Fruit fly (Drosophila melanogaster) whole organism, embryonic: ENCODE data around the gene Vajk1.

ENCODE experiments used
- Atf6 ChIP-seq: fragments of 200-800 bp; sonication (Bioruptor generic); IDR thresholded peaks from 2 replicates; pipeline ENCODE4 v1.3.6; 2022; ENCODE audit warnings: missing biosample characterization, missing genetic modification characterization
- CG10543 ChIP-seq: fragments of 200-800 bp; sonication (Bioruptor generic); optimal IDR thresholded peaks from 3 replicates; lab custom pipeline; 2017; ENCODE audit warnings: missing biosample characterization, mild to moderate bottlenecking, missing genetic modification characterization, moderate library complexity
- CG12659 ChIP-seq: fragments of 200-800 bp; sonication (Bioruptor generic); optimal IDR thresholded peaks from 3 replicates; lab custom pipeline; 2017; ENCODE audit warnings: mild to moderate bottlenecking, missing biosample characterization, missing genetic modification reagents, missing genetic modification characterization
- CG13287 ChIP-seq: fragments of 200-800 bp; sonication (Bioruptor generic); IDR thresholded peaks from 2 replicates; pipeline ENCODE4 v1.3.6; 2022; ENCODE audit warnings: missing biosample characterization, missing genetic modification characterization; ENCODE audit not compliant: partially characterized antibody
- CG13296 ChIP-seq: fragments of 200-800 bp; sonication (Bioruptor generic); optimal IDR thresholded peaks from 3 replicates; lab custom pipeline; 2018; ENCODE audit warnings: missing biosample characterization, mild to moderate bottlenecking, missing genetic modification characterization
- CG17385 ChIP-seq: fragments of 200-800 bp; sonication (Bioruptor generic); optimal IDR thresholded peaks from 3 replicates; lab custom pipeline; 2018; ENCODE audit warnings: missing biosample characterization, mild to moderate bottlenecking, missing genetic modification characterization
- CG2678 ChIP-seq: fragments of 200-800 bp; sonication (Bioruptor generic); optimal IDR thresholded peaks from 3 replicates; lab custom pipeline; 2019; ENCODE audit warnings: missing biosample characterization, mild to moderate bottlenecking, missing genetic modification characterization, moderate library complexity
- CG3838 ChIP-seq: fragments of 200-800 bp; sonication (Bioruptor generic); optimal IDR thresholded peaks from 3 replicates; lab custom pipeline; 2016; ENCODE audit warnings: missing biosample characterization, missing genetic modification characterization
- CG4328 ChIP-seq: fragments of 200-800 bp; sonication (Bioruptor generic); optimal IDR thresholded peaks from 3 replicates; lab custom pipeline; 2017; ENCODE audit warnings: missing biosample characterization, missing genetic modification reagents, missing genetic modification characterization
- CG6813 ChIP-seq: fragments of 200-800 bp; sonication (Bioruptor generic); optimal IDR thresholded peaks from 2 replicates; lab custom pipeline; 2017; ENCODE audit warnings: missing biosample characterization, missing genetic modification characterization, mild to moderate bottlenecking, moderate library complexity, missing genetic modification reagents
- CG7987 ChIP-seq: fragments of 200-800 bp; sonication (Bioruptor generic); optimal IDR thresholded peaks from 2 replicates; lab custom pipeline; 2018; ENCODE audit warnings: missing biosample characterization, mild to moderate bottlenecking, missing genetic modification characterization, moderate library complexity
- CoRest ChIP-seq: fragments of 200-800 bp; sonication (Bioruptor generic); optimal IDR thresholded peaks from 3 replicates; lab custom pipeline; 2018; ENCODE audit warnings: missing biosample characterization, mild to moderate bottlenecking, missing genetic modification characterization, moderate library complexity
- Ets65A ChIP-seq: fragments of 200-800 bp; sonication (Bioruptor generic); peaks from one replicate; lab custom pipeline; 2016; ENCODE audit warnings: missing biosample characterization, missing genetic modification characterization
- Fer3 ChIP-seq: fragments of 200-800 bp; sonication (Bioruptor generic); optimal IDR thresholded peaks from 2 replicates; lab custom pipeline; 2018; ENCODE audit warnings: missing biosample characterization, mild to moderate bottlenecking, missing genetic modification characterization, moderate library complexity
- GATAe ChIP-seq: fragments of 200-800 bp; sonication (Bioruptor generic); conservative IDR thresholded peaks from 2 replicates; pipeline ENCODE4 v1.3.6; 2022; ENCODE audit warnings: missing biosample characterization, missing genetic modification characterization
- HLH3B ChIP-seq: fragments of 200-800 bp; sonication (Bioruptor generic); IDR thresholded peaks from 2 replicates; pipeline ENCODE4 v1.3.6; 2022; ENCODE audit warnings: missing biosample characterization, missing genetic modification characterization
- MTF-1 ChIP-seq: fragments of 200-800 bp; sonication (Bioruptor generic); optimal IDR thresholded peaks from 2 replicates; lab custom pipeline; 2018; ENCODE audit warnings: missing biosample characterization, mild to moderate bottlenecking, missing genetic modification characterization, borderline replicate concordance
- Med ChIP-seq: fragments of 200-800 bp; sonication (Bioruptor generic); peaks from one replicate; lab custom pipeline; 2016; ENCODE audit warnings: missing biosample characterization, missing genetic modification characterization, mild to moderate bottlenecking, inconsistent platforms, moderate library complexity
- Nf-YC ChIP-seq: fragments of 200-800 bp; optimal IDR thresholded peaks from 3 replicates; lab custom pipeline; 2019; ENCODE audit warnings: missing biosample characterization, mild to moderate bottlenecking, missing genetic modification characterization, moderate library complexity
- al ChIP-seq: fragments of 200-800 bp; sonication (Bioruptor generic); IDR thresholded peaks from 2 replicates; pipeline ENCODE4 v1.3.6; 2022; ENCODE audit warnings: missing biosample characterization, missing genetic modification characterization
- ato ChIP-seq: fragments of 200-800 bp; sonication (Bioruptor generic); IDR thresholded peaks from 2 replicates; pipeline ENCODE4 v1.3.6; 2022; ENCODE audit warnings: missing biosample characterization, missing genetic modification characterization; ENCODE audit not compliant: partially characterized antibody
- bigmax ChIP-seq: fragments of 200-800 bp; sonication (Bioruptor generic); optimal IDR thresholded peaks from 2 replicates; lab custom pipeline; 2018; ENCODE audit warnings: missing biosample characterization, mild to moderate bottlenecking, missing genetic modification characterization
- bowl ChIP-seq: fragments of 200-800 bp; sonication (Bioruptor generic); IDR thresholded peaks from 2 replicates; pipeline ENCODE4 v1.3.6; 2022; ENCODE audit warnings: missing biosample characterization, missing genetic modification characterization
- chn ChIP-seq: fragments of 200-800 bp; sonication (Bioruptor generic); optimal IDR thresholded peaks from 2 replicates; lab custom pipeline; 2016; ENCODE audit warnings: missing biosample characterization, missing genetic modification characterization
- corto ChIP-seq: fragments of 200-800 bp; sonication (Bioruptor generic); optimal IDR thresholded peaks from 2 replicates; lab custom pipeline; 2016; ENCODE audit warnings: missing biosample characterization, mild to moderate bottlenecking, missing genetic modification characterization, moderate library complexity
- dm ChIP-seq: fragments of 200-800 bp; sonication (Bioruptor generic); optimal IDR thresholded peaks from 3 replicates; lab custom pipeline; 2016; ENCODE audit warnings: missing biosample characterization, missing genetic modification characterization
- eyg ChIP-seq: fragments of 200-800 bp; sonication (Bioruptor generic); optimal IDR thresholded peaks from 3 replicates; lab custom pipeline; 2016; ENCODE audit warnings: missing biosample characterization, missing genetic modification characterization
- gem ChIP-seq: fragments of 200-800 bp; sonication (Bioruptor generic); optimal IDR thresholded peaks from 2 replicates; lab custom pipeline; 2019; ENCODE audit warnings: missing biosample characterization, mild to moderate bottlenecking, missing genetic modification characterization, moderate library complexity
- lov ChIP-seq, 2 experiments: fragments of 200-800 bp in 1 of 2; fragments of >200 bp in 1 of 2; sonication (Bioruptor generic) in 1 of 2; IDR thresholded peaks in 1 of 2; optimal IDR thresholded peaks in 1 of 2; 2 replicates in 1 of 2; 3 replicates in 1 of 2; pipeline versions ENCODE4 v1.3.6 to Lab custom; 2017 to 2022; ENCODE audit warnings: missing biosample characterization in 1 of 2, missing genetic modification characterization in 1 of 2
- odd ChIP-seq: fragments of 200-800 bp; sonication (Bioruptor generic); optimal IDR thresholded peaks from 2 replicates; lab custom pipeline; 2017; ENCODE audit warnings: missing biosample characterization, mild to moderate bottlenecking, missing genetic modification characterization
- rib ChIP-seq: fragments of 200-800 bp; sonication (Bioruptor generic); IDR thresholded peaks from 2 replicates; pipeline ENCODE4 v1.3.6; 2022; ENCODE audit warnings: missing biosample characterization, missing genetic modification characterization
- sens ChIP-seq: fragments of 200-800 bp; sonication (Bioruptor generic); peaks from one replicate; lab custom pipeline; 2016; ENCODE audit warnings: missing biosample characterization, missing genetic modification characterization
- sens-2 ChIP-seq: fragments of 200-800 bp; sonication (Bioruptor generic); IDR thresholded peaks from 2 replicates; pipeline ENCODE4 v1.3.6; 2022; ENCODE audit warnings: missing biosample characterization, missing genetic modification characterization
- sob ChIP-seq: fragments of 200-800 bp; sonication (Bioruptor generic); IDR thresholded peaks from 2 replicates; pipeline ENCODE4 v1.3.6; 2022; ENCODE audit warnings: missing biosample characterization, missing genetic modification characterization
- wdn ChIP-seq: fragments of 200-800 bp; sonication (Bioruptor generic); IDR thresholded peaks from 2 replicates; pipeline ENCODE4 v1.3.6; 2022; ENCODE audit warnings: missing biosample characterization, missing genetic modification characterization

Gene Vajk1

dm6 chr2L:13886326-13887073 lies 36.9 kb downstream of the Vajk1 start (continued):
- TF ChIP-seq MTF-1 (GFP tag; lab: Kevin White, UChicago) (peak; percentile 5), bigmax (GFP tag; lab: Kevin White, UChicago) (no peak), bowl (GFP tag; lab: Robert Waterston, UW) (no peak), chn (GFP tag; lab: Kevin White, UChicago) (no peak), CG17385 (peak; percentile 13), wdn (GFP tag; lab: Robert Waterston, UW) (no peak), corto (GFP tag; lab: Kevin White, UChicago) (no peak), CoRest (no peak), HLH3B (GFP tag; lab: Robert Waterston, UW) (no peak), CG4328 (GFP tag; lab: Kevin White, UChicago) (no peak), sens-2 (GFP tag; lab: Robert Waterston, UW) (peak; percentile 24; the same call in 1 of the 2 replicates), Nf-YC (tag; lab: Kevin White, UChicago) (no peak), gem (no peak), CG3838 (GFP tag; lab: Kevin White, UChicago) (no peak), CG10543 (GFP tag; lab: Kevin White, UChicago) (peak; percentile 19), dm (GFP tag; lab: Kevin White, UChicago) (no peak), CG13287 (no peak), CG2678 (tag; lab: Kevin White, UChicago) (peak; percentile 19), CG12659 (GFP tag; lab: Kevin White, UChicago) (no peak), eyg (GFP tag; lab: Kevin White, UChicago) (no peak), ato (GFP tag; lab: Robert Waterston, UW) (no peak), Fer3 (tag; lab: Kevin White, UChicago) (no peak), rib (GFP tag; lab: Robert Waterston, UW) (no peak), GATAe (GFP tag; lab: Robert Waterston, UW) (no peak)

- TF ChIP-seq sob = no peak
- TF ChIP-seq lov (optimal IDR thresholded peaks at IDR 0.05; lab: Kevin White, UChicago) = no peak
- no peak for TF ChIP-seq lov (GFP tag; IDR thresholded peaks at IDR 0.05; lab: Robert Waterston, UW)
- no peak for TF ChIP-seq CG6813 (GFP tag; lab: Kevin White, UChicago)
- peak; percentile 33 for TF ChIP-seq Med (GFP tag; lab: Kevin White, UChicago)
- TF ChIP-seq odd (GFP tag; lab: Kevin White, UChicago) = no peak
- TF ChIP-seq sens (GFP tag; lab: Kevin White, UChicago) = peak; percentile 26
- no peak for TF ChIP-seq CG7987 (GFP tag; lab: Kevin White, UChicago)
- no peak for TF ChIP-seq Atf6
- TF ChIP-seq al (GFP tag; lab: Robert Waterston, UW) = no peak
- TF ChIP-seq CG13296 = no peak
- peak; percentile 78 for TF ChIP-seq Ets65A (GFP tag; lab: Kevin White, UChicago)
Measured at dm6 chr2L:13884678-13885303, 38.6 kb downstream of the Vajk1 start.
